Fruit fly (Drosophila melanogaster): ENCODE data around the gene S-Lap4.

S-Lap4 gene

DNA sequence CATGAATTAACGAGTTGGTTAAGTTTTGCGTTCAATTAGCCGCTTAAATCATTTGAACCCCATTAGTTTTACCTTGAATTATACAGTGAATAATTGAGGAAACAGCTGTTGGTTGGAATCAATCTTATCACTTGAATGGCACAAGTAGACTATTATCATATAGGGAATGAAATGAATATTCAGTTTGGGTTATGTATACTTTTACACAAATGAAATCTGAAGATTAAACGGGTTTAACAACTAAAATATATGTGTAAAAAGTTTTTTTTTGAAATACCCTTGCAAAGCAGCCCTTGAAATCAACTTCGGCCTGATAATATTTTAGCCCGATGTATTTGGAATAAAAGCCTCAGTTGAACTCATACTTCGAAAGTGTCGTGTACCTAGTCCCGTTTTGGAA, at the start of gene S-Lap4:
Gene S-Lap4, plus strand, starts transcription at position 301 of the 400 bp plus-strand sequence.
- TF ChIP-seq CG17801 (GFP tag; optimal IDR thresholded peaks at IDR 0.05; ENCODE audit: partially characterized antibody): no peak

DNA sequence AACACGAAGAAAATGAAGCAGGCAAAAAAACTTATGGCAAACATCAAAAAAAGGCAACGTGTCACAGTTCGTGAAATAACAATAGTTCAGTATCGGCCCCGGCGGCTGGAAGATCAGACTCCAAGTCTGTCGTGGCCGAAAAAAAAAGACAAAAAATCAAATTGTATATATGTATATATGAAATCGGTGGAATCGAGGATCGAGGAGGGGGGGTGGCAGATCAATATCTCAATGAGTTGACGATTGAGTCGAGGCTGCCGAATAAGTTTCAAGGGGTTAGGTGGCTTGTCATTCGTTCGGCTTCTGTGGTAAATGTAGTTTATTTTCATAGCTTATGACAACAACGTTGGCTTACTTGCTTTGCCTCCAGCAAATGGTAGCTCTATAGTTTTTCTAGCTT, 48.2 kb upstream of the S-Lap4 start:
- no peak for TF ChIP-seq CG17801 (GFP tag; optimal IDR thresholded peaks at IDR 0.05; ENCODE audit: partially characterized antibody)

DNA sequence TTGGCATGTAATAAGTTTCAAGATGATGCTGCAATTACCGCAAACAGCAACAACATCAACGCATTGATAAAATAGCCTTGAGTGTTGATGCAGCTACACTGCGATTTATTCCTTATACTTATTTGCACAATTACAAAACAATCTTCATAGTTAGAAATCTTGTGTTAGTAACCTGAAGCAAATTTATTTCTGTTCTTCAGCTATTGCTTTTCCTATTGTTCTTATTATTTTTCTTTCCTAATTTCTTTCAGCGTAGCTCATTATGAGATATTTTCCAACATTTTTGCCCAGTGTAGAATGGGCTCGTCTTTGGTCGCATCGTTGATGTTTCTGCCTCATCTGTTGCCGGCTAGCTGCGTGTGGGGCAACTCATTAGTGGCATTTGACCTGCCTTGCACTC, 46.7 kb upstream of the S-Lap4 start:
- TF ChIP-seq CG17801 (GFP tag; optimal IDR thresholded peaks at IDR 0.05; ENCODE audit: partially characterized antibody): no peak

DNA sequence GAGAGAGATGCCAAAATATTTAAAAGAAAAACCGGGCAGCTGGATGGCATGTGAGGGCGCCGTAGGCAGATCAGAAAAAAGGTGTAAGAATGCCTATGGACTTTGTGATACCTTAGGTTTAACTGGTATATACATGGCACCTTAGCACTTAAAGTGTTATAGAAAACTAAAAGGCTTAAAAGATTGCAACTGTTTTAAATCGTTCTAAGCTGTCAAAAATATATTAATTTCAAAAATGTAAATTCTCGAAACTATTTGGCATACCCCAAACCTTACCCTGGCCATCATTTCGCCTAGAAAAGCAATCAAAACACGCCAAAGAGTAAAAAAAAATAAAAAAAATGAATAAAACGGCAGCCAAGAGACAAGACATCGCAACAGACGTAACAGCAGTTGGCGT, 43.7 kb upstream of the S-Lap4 start:
- no peak for TF ChIP-seq CG17801 (GFP tag; optimal IDR thresholded peaks at IDR 0.05; ENCODE audit: partially characterized antibody)

DNA sequence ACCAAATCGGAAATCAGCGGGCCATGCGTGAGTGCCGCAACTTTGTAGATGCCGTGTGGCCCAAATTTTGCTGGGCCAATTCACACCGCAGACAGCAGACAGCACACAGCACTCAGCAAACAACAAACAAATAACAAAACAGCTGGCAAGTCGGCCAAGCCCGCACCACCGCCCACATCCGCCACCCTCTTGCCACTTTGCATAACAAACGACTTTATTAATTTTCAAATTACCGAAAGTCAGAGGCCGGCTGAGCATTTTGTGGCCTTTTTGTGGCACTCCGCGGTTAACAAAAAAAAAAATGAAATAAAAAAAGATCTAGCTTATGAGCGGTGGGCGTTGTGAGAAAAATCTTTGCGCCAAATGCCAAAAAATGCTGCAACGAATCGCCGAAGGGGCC, 40.9 kb upstream of the S-Lap4 start:
- TF ChIP-seq CG17801 (GFP tag; optimal IDR thresholded peaks at IDR 0.05; ENCODE audit: partially characterized antibody): no peak

DNA sequence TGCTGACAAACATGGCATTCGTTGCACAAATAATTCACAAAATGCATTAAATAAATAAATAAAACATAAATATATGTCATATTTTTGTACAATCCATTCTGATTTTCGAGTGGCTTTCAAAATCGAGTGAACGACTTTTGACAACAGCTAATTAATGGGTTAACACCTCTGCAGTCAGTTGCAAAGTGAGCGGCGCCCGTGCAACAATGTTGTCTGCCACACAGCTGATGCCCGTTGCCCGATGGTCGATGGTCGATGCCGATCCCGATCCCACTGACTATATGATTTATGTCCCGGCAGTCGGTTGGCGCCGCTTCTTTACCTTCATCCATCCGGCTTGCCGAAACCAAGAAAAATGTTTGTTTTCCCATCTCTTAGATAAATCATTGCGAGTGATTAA, 31.6 kb upstream of the S-Lap4 start:
- TF ChIP-seq CG17801 (GFP tag; optimal IDR thresholded peaks at IDR 0.05; ENCODE audit: partially characterized antibody): no peak

DNA sequence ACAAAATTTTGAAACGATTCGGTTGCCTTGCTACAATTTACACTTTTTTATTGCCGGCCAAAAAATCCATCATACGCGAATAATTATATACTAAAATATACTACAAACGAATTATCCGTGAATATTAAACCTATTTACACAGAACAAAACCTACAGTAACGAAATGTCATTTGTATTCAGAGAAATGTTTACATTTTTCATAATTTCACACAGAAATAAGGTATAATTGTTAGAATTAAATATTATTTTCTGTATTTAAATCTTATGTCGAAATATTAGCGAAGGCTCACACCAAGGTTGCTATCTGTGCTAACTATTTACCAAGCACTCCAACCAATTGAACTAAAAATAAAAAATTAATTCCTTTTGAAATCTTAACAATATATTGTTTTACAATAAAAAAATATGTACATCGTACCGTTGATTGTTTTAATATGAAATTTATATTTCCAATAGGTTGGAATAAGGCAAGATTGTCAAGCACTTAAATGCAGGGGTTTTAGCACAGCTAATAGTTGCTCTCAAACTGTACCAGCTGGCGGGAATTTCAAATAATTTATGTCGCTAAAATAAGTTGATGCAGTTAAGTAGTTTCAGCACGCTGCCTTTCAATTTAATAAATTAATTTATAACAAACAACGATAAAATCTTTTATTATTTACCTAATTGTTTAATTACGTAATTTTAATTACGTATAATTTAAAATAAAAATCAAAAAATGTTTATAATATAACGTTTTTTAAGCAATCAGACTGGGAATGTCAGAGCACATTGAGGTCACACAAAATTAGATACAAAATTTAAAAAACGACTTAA, 27.4 kb upstream of the S-Lap4 start, which contains the start of the genes Gem3 and CG32061:
Gene Gem3, minus strand, starts transcription at position 51 of the 816 bp plus-strand sequence.
Gene CG32061, plus strand, starts transcription at position 766 of the 816 bp plus-strand sequence.
- no peak for TF ChIP-seq CG17801 (GFP tag; optimal IDR thresholded peaks at IDR 0.05; ENCODE audit: partially characterized antibody)

DNA sequence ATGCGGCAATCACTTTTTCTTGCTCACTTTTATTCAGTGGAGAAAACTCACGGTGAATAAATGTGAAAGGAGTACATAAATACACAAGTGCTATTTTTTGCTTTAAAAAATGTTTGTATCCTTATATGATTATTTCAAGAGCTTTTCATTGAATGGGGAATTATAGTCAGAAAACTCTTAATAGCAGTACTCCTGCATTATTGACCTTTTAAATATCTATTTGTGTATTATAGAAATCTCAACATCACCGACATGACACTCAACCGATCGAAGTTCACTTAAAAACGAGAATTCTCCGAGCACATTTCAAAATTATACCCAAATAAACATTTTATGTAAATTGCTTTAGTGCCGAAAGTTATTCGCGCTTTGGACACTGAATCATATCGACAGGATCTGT, 25.8 kb upstream of the S-Lap4 start, which contains the start of gene S-Lap3:
Gene S-Lap3, plus strand, starts transcription at position 301 of the 400 bp plus-strand sequence.
- no peak for TF ChIP-seq CG17801 (GFP tag; optimal IDR thresholded peaks at IDR 0.05; ENCODE audit: partially characterized antibody)

DNA sequence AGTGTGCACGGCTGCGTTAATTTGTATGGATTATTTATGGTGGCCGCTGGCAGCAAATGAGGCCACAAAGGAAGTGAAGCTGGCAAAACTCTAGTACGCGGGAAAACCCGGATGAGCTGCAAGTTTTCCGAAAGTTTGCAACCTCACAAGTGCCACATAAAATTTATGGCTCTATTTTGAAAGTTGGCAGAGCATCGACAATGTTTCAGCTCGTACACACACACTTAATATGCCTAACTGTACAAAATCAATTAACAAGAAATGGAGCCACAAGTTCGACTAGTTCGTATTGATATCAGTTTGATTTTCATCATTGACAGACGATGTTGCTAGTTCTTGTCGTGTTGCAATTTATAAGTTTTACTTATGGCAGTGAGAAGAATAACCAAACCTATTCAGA, 12.4 kb upstream of the S-Lap4 start, which contains the start of gene CG46430:
Gene CG46430, plus strand, starts transcription at position 301 of the 400 bp plus-strand sequence.
- TF ChIP-seq CG17801 (GFP tag; optimal IDR thresholded peaks at IDR 0.05; ENCODE audit: partially characterized antibody): no peak

DNA sequence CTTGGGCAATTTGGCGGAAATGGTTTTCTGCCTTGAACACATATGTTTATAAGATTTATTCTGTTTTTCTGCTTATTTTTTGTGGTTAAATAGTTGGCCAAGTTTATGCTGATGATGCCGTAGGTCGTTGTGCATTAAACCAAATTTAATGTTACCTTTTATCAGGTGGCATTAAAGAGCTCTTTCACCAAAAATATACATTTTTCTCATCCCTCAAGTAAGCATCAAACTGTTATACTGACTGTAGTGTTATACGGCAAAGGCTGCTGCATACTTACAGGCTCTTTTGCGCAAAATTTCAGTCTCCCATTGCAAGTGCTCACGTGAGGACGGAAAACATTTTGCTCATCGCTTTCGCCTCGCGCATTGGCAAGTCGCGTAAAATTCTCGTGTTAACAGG, 9.5 kb upstream of the S-Lap4 start, which contains the start of gene Rbfox1:
Gene Rbfox1, plus strand, starts transcription at position 301 of the 400 bp plus-strand sequence.
- no peak for TF ChIP-seq CG17801 (GFP tag; optimal IDR thresholded peaks at IDR 0.05; ENCODE audit: partially characterized antibody)

DNA sequence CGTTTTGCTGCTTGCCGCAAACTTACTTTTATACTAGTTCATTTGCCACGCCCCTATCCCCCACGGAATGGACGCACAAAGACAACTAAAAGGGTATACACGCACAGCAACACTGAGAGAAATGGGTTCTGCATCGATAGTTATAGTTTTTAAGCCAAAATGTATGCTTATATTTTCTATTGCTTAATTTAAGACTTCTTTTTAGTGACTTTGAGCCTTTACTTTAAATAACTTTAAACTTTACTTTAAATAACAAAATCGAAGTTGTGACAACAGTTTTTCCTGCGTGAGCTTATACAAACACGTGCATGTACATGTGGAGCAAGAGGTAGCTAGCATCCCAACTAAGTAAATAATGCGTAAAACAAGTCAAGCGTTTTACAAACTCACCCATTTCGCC, 8.2 kb upstream of the S-Lap4 start:
- TF ChIP-seq CG17801 (GFP tag; optimal IDR thresholded peaks at IDR 0.05; ENCODE audit: partially characterized antibody): no peak

DNA sequence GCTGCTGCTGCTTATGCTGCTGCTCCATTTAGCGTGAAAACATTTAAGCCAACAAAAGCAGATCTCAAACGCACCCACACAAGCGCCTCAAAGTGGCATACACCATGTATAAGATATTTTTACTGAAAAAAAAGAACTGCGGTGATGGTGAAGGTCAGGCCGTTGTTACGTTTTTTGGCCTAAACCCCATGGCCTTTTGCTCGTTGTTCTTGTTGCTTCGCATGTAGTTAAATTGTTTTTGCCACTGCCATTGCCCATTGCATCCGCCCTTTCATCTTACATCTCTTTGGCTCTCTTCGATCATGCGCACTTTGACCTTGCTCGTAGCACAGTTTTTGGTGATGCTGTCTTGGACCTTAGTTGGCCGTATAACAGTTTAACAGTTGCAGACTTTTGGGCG, 5.2 kb upstream of the S-Lap4 start:
- no peak for TF ChIP-seq CG17801 (GFP tag; optimal IDR thresholded peaks at IDR 0.05; ENCODE audit: partially characterized antibody)

DNA sequence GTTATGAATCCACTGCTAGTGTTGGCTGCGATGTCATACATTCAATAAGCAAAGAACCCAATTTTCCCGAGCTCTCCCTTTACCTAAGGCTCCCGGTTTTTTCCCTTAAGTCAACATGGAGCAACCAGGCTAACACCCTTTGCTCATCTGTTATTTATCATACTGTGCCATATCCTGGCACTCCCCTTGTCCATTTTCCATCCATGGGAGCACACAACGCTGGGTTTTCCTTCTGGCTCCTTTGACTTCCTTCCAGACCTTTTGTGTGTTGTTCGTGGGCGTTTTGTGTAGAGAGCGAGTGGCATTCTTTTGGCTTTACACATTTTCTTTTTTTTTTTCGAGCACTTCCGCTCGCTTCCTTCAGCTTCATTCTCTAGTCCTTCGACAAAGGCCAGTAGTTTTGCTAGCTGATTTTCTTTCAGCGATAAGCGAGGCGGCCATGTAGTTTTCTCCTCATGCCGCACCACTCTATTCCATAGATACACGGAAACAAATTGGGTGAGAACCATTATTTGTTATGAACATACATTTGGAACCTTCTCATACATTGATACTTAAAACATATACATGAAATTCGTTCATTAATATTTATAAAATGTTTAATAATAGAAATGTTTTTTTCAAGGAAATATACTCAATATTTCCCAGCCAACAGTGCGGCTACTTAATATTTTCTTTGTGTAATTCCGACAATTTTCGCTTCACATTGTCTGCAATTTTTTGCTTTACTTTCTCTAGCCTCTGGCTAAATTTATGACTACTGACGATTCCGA, 5.4 kb downstream of the S-Lap4 start:
- TF ChIP-seq CG17801 (GFP tag; optimal IDR thresholded peaks at IDR 0.05; ENCODE audit: partially characterized antibody): no peak

DNA sequence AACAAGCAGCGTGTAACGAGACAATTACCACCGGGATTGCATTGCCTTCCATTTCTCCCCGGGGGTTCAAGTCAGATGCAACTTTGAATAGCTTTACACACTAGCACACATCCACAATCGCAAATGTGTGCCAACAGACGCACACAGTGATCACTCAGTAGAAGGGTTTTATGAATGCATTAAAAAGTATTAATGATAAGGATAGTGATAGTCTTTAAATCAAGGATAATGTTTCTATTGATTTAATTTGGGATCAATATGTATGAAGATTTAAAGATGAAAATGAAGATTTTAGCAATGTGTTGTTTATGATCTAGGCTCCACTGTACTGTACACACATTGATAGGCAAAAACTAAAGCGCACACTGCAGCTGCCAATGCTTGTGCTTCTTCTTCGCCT, 13.9 kb downstream of the S-Lap4 start:
- TF ChIP-seq CG17801 (GFP tag; optimal IDR thresholded peaks at IDR 0.05; ENCODE audit: partially characterized antibody): no peak

DNA sequence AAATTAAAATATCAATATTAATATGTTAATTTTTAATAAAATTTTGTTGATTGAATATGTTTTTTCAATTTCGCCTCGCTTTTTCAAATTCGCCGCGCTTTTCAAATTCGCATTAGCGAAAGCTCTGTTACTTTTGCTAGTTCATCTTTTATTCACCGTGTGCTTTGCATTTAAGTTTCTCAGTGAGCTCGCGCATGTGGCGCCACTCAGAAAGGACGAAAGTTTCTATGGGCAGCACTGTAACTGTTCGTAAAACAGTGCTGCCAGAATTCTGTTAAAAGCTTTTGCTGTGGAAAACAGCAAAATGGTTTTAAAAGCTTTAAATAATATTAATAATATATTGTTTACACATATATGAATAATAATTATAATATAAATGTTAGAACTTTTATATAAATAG, 17.3 kb downstream of the S-Lap4 start:
- TF ChIP-seq CG17801 (GFP tag; optimal IDR thresholded peaks at IDR 0.05; ENCODE audit: partially characterized antibody): no peak

DNA sequence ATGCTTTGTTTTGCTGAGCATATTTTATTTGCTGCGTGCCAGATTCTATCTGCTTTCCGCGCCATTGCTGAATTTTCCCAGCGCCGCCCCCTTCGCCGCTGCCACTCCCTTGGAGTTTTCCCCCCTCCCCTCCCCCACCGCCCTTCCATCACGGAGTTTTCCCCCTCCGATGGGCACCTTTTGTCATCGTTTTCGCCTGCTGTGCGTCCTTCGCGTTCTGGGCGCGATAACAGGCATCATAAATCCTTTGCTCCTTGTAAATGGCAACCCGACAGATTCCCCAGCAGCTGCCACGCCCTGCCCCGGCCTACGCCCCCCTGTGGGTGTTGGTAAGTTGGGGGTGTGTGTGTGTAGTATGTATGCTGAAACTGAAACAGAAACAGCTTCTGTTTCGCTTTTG, 22.8 kb downstream of the S-Lap4 start:
- no peak for TF ChIP-seq CG17801 (GFP tag; optimal IDR thresholded peaks at IDR 0.05; ENCODE audit: partially characterized antibody)
